Worm (Caenorhabditis elegans): ENCODE results near the gene cex-1.

Gene cex-1

DNA sequence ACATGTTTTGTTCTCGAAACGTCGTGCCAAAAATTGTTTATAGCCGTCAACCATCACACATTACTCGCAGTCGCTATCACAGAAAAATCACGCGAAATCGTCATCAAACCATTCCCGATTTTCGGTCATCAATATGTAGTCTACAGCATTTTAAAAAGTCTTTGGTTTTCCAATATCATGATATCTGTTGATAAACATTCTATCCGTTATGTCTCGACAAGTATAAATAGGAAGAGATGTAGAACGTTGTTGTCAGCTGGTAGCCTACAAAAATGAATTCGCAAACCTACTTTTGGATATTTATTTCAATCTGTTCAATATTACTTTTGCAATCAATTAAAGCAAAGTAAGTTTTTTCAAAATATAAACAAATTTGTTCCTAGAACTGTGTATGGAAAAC, 48.9 kb downstream of the cex-1 start, which contains the start of gene F12A10.1:
F12A10.1 (plus strand) TSS at position 166 of the 400 bp plus-strand sequence.
- TF ChIP-seq tra-4 (tag; optimal IDR thresholded peaks at IDR 0.05) (no peak), hmg-4 (GFP tag; optimal IDR thresholded peaks at IDR 0.05) (no peak), ceh-13 (GFP tag; optimal IDR thresholded peaks at IDR 0.05) (no peak), scrt-1 (GFP tag; IDR thresholded peaks at IDR 0.05) (no peak), B0310.2 (tag; optimal IDR thresholded peaks at IDR 0.05) (no peak), ets-7 (tag; optimal IDR thresholded peaks at IDR 0.05) (no peak), hnd-1 (tag; optimal IDR thresholded peaks at IDR 0.05) (no peak), pes-1 (GFP tag; IDR thresholded peaks at IDR 0.05) (no peak), tbx-37 (GFP tag; conservative IDR thresholded peaks at IDR 0.05) (no peak), flt-1 (GFP tag; IDR thresholded peaks at IDR 0.05) (no peak), ceh-36 (tag; optimal IDR thresholded peaks at IDR 0.05) (no peak), aly-1 (tag; optimal IDR thresholded peaks at IDR 0.05) (no peak), hmbx-1 (tag; optimal IDR thresholded peaks at IDR 0.05) (no peak)

DNA sequence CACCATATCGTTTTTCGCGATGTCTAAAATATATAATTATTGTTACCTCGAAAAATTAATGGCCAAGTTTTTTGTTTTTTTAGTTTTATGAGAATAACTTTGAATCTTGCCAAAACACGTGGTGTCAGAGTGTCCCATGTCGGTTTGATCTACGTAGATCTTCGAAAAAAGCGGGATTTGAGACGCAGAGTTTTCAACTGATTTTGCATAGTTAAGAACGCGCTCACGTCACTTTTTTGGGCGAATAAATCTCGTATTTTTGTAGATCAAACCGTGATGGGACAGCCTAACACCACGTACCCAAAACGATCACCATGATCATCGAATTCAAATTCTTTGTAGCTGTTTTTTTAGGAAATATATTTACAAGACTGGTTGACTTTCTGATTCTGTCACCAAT, 50.1 kb downstream of the cex-1 start:
- TF ChIP-seq sea-1 (GFP tag; conservative IDR thresholded peaks at IDR 0.05), result no peak
- TF ChIP-seq hmbx-1 (tag; optimal IDR thresholded peaks at IDR 0.05), result no peak
- TF ChIP-seq F13C5.2 (tag; optimal IDR thresholded peaks at IDR 0.05), result no peak
- TF ChIP-seq ceh-36 (tag; optimal IDR thresholded peaks at IDR 0.05), result no peak
- TF ChIP-seq B0310.2 (tag; optimal IDR thresholded peaks at IDR 0.05), result no peak
- TF ChIP-seq ama-1 (optimal IDR thresholded peaks at IDR 0.05), result no peak
- TF ChIP-seq tbx-11 (GFP tag; IDR thresholded peaks at IDR 0.05), result no peak
- no peak for TF ChIP-seq ceh-13 (GFP tag; optimal IDR thresholded peaks at IDR 0.05)
- TF ChIP-seq flt-1 (GFP tag; IDR thresholded peaks at IDR 0.05), result no peak
- TF ChIP-seq aly-1 (tag; optimal IDR thresholded peaks at IDR 0.05), result no peak
- TF ChIP-seq scrt-1 (GFP tag; IDR thresholded peaks at IDR 0.05), result no peak
- TF ChIP-seq tbx-37 (GFP tag; conservative IDR thresholded peaks at IDR 0.05), result no peak
- no peak for TF ChIP-seq hnd-1 (tag; optimal IDR thresholded peaks at IDR 0.05)

Data from whole organism, early embryonic.